Fruit fly (Drosophila melanogaster) whole organism, pupa: ENCODE data around the gene CG12010.

Experiments
- CG10348 ChIP-seq: fragments of 200-800 bp; sonication (Bioruptor generic); IDR thresholded peaks from 2 replicates; pipeline ENCODE4 v1.3.6; 2022; ENCODE audit warnings: missing biosample characterization, missing genetic modification characterization
- CG12605 ChIP-seq: fragments of 200-800 bp; sonication (Bioruptor generic); IDR thresholded peaks from 2 replicates; pipeline ENCODE4 v1.3.6; 2022; ENCODE audit warnings: missing biosample characterization, missing genetic modification characterization
- CG15710 ChIP-seq: fragments of 200-800 bp; sonication (Bioruptor generic); optimal IDR thresholded peaks from 2 replicates; lab custom pipeline; 2018; ENCODE audit warnings: missing biosample characterization, mild to moderate bottlenecking, missing genetic modification characterization, moderate library complexity
- CG17806 ChIP-seq: fragments of 200-800 bp; sonication (Bioruptor generic); optimal IDR thresholded peaks from 2 replicates; lab custom pipeline; 2018; ENCODE audit warnings: missing biosample characterization, mild to moderate bottlenecking, missing genetic modification characterization, moderate library complexity
- CG9948 ChIP-seq: fragments of 200-800 bp; sonication (Bioruptor generic); optimal IDR thresholded peaks from 2 replicates; lab custom pipeline; 2018; ENCODE audit warnings: missing biosample characterization, mild to moderate bottlenecking, missing genetic modification characterization, moderate library complexity
- Ets98B ChIP-seq: fragments of 200-800 bp; sonication (Bioruptor generic); IDR thresholded peaks from 2 replicates; pipeline ENCODE4 v1.3.6; 2022; ENCODE audit warnings: missing biosample characterization, missing genetic modification characterization
- Snoo ChIP-seq: fragments of 200-800 bp; sonication (Bioruptor generic); optimal IDR thresholded peaks from 3 replicates; lab custom pipeline; 2017; ENCODE audit warnings: missing biosample characterization, mild to moderate bottlenecking, missing genetic modification characterization, inconsistent platforms
- fd96Ca ChIP-seq: fragments of 200-800 bp; sonication (Bioruptor generic); IDR thresholded peaks from 3 replicates; pipeline ENCODE4 v1.3.6; 2022; ENCODE audit warnings: missing biosample characterization, missing genetic modification characterization
- gl ChIP-seq: fragments of 200-800 bp; sonication (Bioruptor generic); optimal IDR thresholded peaks from 2 replicates; lab custom pipeline; 2018; ENCODE audit warnings: missing biosample characterization, mild to moderate bottlenecking, missing genetic modification characterization

dm6 chr3L:3411699-3412098, 37.6 kb downstream of the CG12010 start:
- TF ChIP-seq CG9948 (tag; lab: Kevin White, UChicago) = no peak
- TF ChIP-seq Ets98B (GFP tag; lab: Robert Waterston, UW) = no peak
- no peak for TF ChIP-seq CG17806 (tag; lab: Kevin White, UChicago)
- no peak for TF ChIP-seq CG10348
- TF ChIP-seq gl = no peak
- TF ChIP-seq CG12605 (GFP tag; lab: Robert Waterston, UW) = no peak
- no peak for TF ChIP-seq Snoo
- no peak for TF ChIP-seq CG15710 (tag; lab: Kevin White, UChicago)
- no peak for TF ChIP-seq fd96Ca
